Worm (Caenorhabditis elegans) whole organism, L4 larva: ENCODE measurements around the gene dnj-22.

Experiments
- D1046.2 ChIP-seq: fragments of 200-800 bp; sonication (Bioruptor generic); IDR thresholded peaks from 2 replicates; pipeline ENCODE4 v1.3.6; 2022; ENCODE audit warnings: missing genetic modification characterization, missing compliant biosample characterization
- F37D6.2 ChIP-seq: sonication (generic microtip); optimal IDR thresholded peaks from 2 replicates; lab custom pipeline; 2016; ENCODE audit warnings: mild to moderate bottlenecking, missing genetic modification characterization, missing compliant biosample characterization
- F49E8.2 ChIP-seq: sonication (generic microtip); optimal IDR thresholded peaks from 2 replicates; lab custom pipeline; 2016; ENCODE audit warnings: missing compliant biosample characterization, mild to moderate bottlenecking, missing genetic modification characterization, borderline replicate concordance
- T20F7.1 ChIP-seq: fragments of 200-800 bp; sonication (Bioruptor generic); optimal IDR thresholded peaks from 2 replicates; lab custom pipeline; 2018; ENCODE audit warnings: mild to moderate bottlenecking, missing genetic modification characterization, missing compliant biosample characterization
- Y105C5A.15 ChIP-seq: fragments of 200-800 bp; sonication (Bioruptor generic); IDR thresholded peaks from 2 replicates; pipeline ENCODE4 v1.3.6; 2022; ENCODE audit warnings: missing genetic modification characterization, missing compliant biosample characterization
- Y48G9A.11 ChIP-seq: fragments of 200-800 bp; sonication (Bioruptor generic); IDR thresholded peaks from 2 replicates; pipeline ENCODE4 v1.3.6; 2022; ENCODE audit warnings: missing genetic modification reagents, missing genetic modification characterization, missing compliant biosample characterization
- Y75B8A.6 ChIP-seq: fragments of 200-800 bp; sonication (Bioruptor generic); IDR thresholded peaks from 2 replicates; pipeline ENCODE4 v1.3.6; 2022; ENCODE audit warnings: missing genetic modification reagents, missing genetic modification characterization, missing compliant biosample characterization
- aha-1 ChIP-seq: fragments of 150-350 bp; peaks from one replicate; lab custom pipeline; 2014; ENCODE audit warnings: missing biosample characterization, missing genetic modification characterization
- arid-1 ChIP-seq: fragments of 200-800 bp; sonication (Bioruptor generic); conservative IDR thresholded peaks from 2 replicates; pipeline ENCODE4 v1.3.6; 2022; ENCODE audit warnings: missing genetic modification reagents, missing genetic modification characterization, missing compliant biosample characterization
- attf-4 ChIP-seq: sonication (generic microtip); optimal IDR thresholded peaks from 3 replicates; lab custom pipeline; 2017; ENCODE audit warnings: missing biosample characterization, missing genetic modification characterization
- ceh-20 ChIP-seq: fragments of 200-800 bp; sonication (Bioruptor generic); IDR thresholded peaks from 2 replicates; pipeline ENCODE4 v1.3.6; 2022; ENCODE audit warnings: missing genetic modification reagents, missing genetic modification characterization, missing compliant biosample characterization
- ceh-28 ChIP-seq: fragments of 150-350 bp; optimal IDR thresholded peaks from 2 replicates; lab custom pipeline; 2014; ENCODE audit warnings: missing biosample characterization, missing genetic modification reagents, missing genetic modification characterization
- ceh-32 ChIP-seq: sonication (generic microtip); optimal IDR thresholded peaks from 2 replicates; lab custom pipeline; 2016; ENCODE audit warnings: mild to moderate bottlenecking, missing genetic modification characterization, missing compliant biosample characterization; ENCODE audit not compliant: poor library complexity
- ceh-44 ChIP-seq: fragments of 200-800 bp; sonication (Bioruptor generic); IDR thresholded peaks from 2 replicates; pipeline ENCODE4 v1.3.6; 2022; ENCODE audit warnings: missing genetic modification reagents, missing genetic modification characterization, missing compliant biosample characterization
- ceh-82 ChIP-seq: sonication (generic microtip); optimal IDR thresholded peaks from 2 replicates; lab custom pipeline; 2017; ENCODE audit warnings: missing biosample characterization, missing genetic modification characterization
- cey-2 ChIP-seq: sonication (generic microtip); optimal IDR thresholded peaks from 3 replicates; lab custom pipeline; 2017; ENCODE audit warnings: missing genetic modification characterization, mild to moderate bottlenecking, missing compliant biosample characterization, antibody characterized with exemption, borderline replicate concordance; ENCODE audit not compliant: insufficient read depth
- daf-16 ChIP-seq, 3 experiments: sonication (generic microtip); optimal IDR thresholded peaks; 2 replicates each; lab custom pipeline; 2016 to 2017; ENCODE audit warnings: missing genetic modification characterization in 3 of 3, missing genetic modification reagents in 3 of 3, mild to moderate bottlenecking in 2 of 3, missing compliant biosample characterization in 2 of 3, missing biosample characterization in 1 of 3, moderate library complexity in 1 of 3
- daf-8 ChIP-seq: fragments of 200-800 bp; sonication (Bioruptor generic); IDR thresholded peaks from 2 replicates; pipeline ENCODE4 v1.3.6; 2022; ENCODE audit warnings: missing genetic modification characterization, missing compliant biosample characterization
- dmd-6 ChIP-seq: fragments of 200-800 bp; sonication (Bioruptor generic); IDR thresholded peaks from 2 replicates; pipeline ENCODE4 v1.3.6; 2022; ENCODE audit warnings: missing genetic modification reagents, missing genetic modification characterization, missing compliant biosample characterization
- dve-1 ChIP-seq: sonication (generic microtip); optimal IDR thresholded peaks from 2 replicates; lab custom pipeline; 2017; ENCODE audit warnings: antibody characterized with exemption, mild to moderate bottlenecking, missing genetic modification characterization, missing compliant biosample characterization; ENCODE audit not compliant: insufficient read depth
- hlh-11 ChIP-seq: fragments of 200-800 bp; sonication (Bioruptor generic); optimal IDR thresholded peaks from 2 replicates; lab custom pipeline; 2018; ENCODE audit warnings: mild to moderate bottlenecking, missing genetic modification characterization, missing compliant biosample characterization
- hlh-30 ChIP-seq: sonication (generic microtip); optimal IDR thresholded peaks from 2 replicates; lab custom pipeline; 2017; ENCODE audit warnings: antibody characterized with exemption, mild to moderate bottlenecking, missing genetic modification characterization, missing compliant biosample characterization; ENCODE audit not compliant: insufficient read depth
- lin-39 ChIP-seq: fragments of 150-350 bp; optimal IDR thresholded peaks from 2 replicates; lab custom pipeline; 2014; ENCODE audit warnings: missing biosample characterization, missing genetic modification reagents, missing genetic modification characterization
- lsy-2 ChIP-seq, 2 experiments: fragments of 150-350 bp in 1 of 2; sonication (generic microtip) in 1 of 2; optimal IDR thresholded peaks; 2 replicates each; lab custom pipeline; 2014 to 2017; ENCODE audit warnings: missing biosample characterization in 2 of 2, missing genetic modification characterization in 2 of 2
- mdl-1 ChIP-seq, 2 experiments: fragments of 150-350 bp in 1 of 2; sonication (generic microtip) in 1 of 2; optimal IDR thresholded peaks; 2 replicates each; lab custom pipeline; 2014 to 2017; ENCODE audit warnings: missing biosample characterization in 2 of 2, missing genetic modification characterization in 2 of 2
- mdt-29 ChIP-seq: fragments of 200-800 bp; sonication (Bioruptor generic); IDR thresholded peaks from 2 replicates; pipeline ENCODE4 v1.3.6; 2022; ENCODE audit warnings: missing genetic modification reagents, missing genetic modification characterization, missing compliant biosample characterization
- mxl-2 ChIP-seq: fragments of 200-800 bp; sonication (Bioruptor generic); conservative IDR thresholded peaks from 2 replicates; pipeline ENCODE4 v1.3.6; 2022; ENCODE audit warnings: missing genetic modification reagents, missing genetic modification characterization, missing compliant biosample characterization
- nhr-102 ChIP-seq: sonication (generic microtip); optimal IDR thresholded peaks from 2 replicates; lab custom pipeline; 2016; ENCODE audit warnings: mild to moderate bottlenecking, missing genetic modification characterization, moderate library complexity, missing compliant biosample characterization
- nhr-111 ChIP-seq: fragments of 200-800 bp; sonication (Bioruptor generic); optimal IDR thresholded peaks from 2 replicates; lab custom pipeline; 2018; ENCODE audit warnings: mild to moderate bottlenecking, missing genetic modification characterization, missing compliant biosample characterization
- nhr-25 ChIP-seq: sonication (generic microtip); optimal IDR thresholded peaks from 2 replicates; lab custom pipeline; 2017; ENCODE audit warnings: missing genetic modification characterization, mild to moderate bottlenecking, missing compliant biosample characterization, antibody characterized with exemption, moderate library complexity, borderline replicate concordance; ENCODE audit not compliant: insufficient read depth
- nhr-28 ChIP-seq: fragments of 150-350 bp; optimal IDR thresholded peaks from 2 replicates; lab custom pipeline; 2014; ENCODE audit warnings: missing biosample characterization, missing genetic modification characterization
- nhr-42 ChIP-seq: fragments of 200-800 bp; sonication (Bioruptor generic); IDR thresholded peaks from 2 replicates; pipeline ENCODE4 v1.3.6; 2022; ENCODE audit warnings: missing genetic modification characterization, missing compliant biosample characterization
- nhr-77 ChIP-seq: fragments of 150-350 bp; optimal IDR thresholded peaks from 2 replicates; lab custom pipeline; 2014; ENCODE audit warnings: missing biosample characterization, missing genetic modification characterization
- pha-4 ChIP-seq, 2 experiments: fragments of 150-350 bp in 1 of 2; fragments of 200-800 bp in 1 of 2; sonication (Bioruptor generic) in 1 of 2; IDR thresholded peaks in 1 of 2; optimal IDR thresholded peaks in 1 of 2; 2 replicates each; pipeline versions ENCODE4 v1.3.6 to Lab custom; 2014 to 2022; ENCODE audit warnings: missing genetic modification characterization in 2 of 2, missing genetic modification reagents in 2 of 2, missing biosample characterization in 1 of 2, missing compliant biosample characterization in 1 of 2
- php-3 ChIP-seq: fragments of 200-800 bp; sonication (Bioruptor generic); IDR thresholded peaks from 2 replicates; pipeline ENCODE4 v1.3.6; 2022; ENCODE audit warnings: missing genetic modification reagents, missing genetic modification characterization, missing compliant biosample characterization
- pqm-1 ChIP-seq: sonication (generic microtip); optimal IDR thresholded peaks from 2 replicates; lab custom pipeline; 2017; ENCODE audit warnings: missing biosample characterization, missing genetic modification characterization
- sdz-12 ChIP-seq: fragments of 200-800 bp; sonication (Bioruptor generic); optimal IDR thresholded peaks from 2 replicates; lab custom pipeline; 2018; ENCODE audit warnings: mild to moderate bottlenecking, missing genetic modification characterization, missing compliant biosample characterization
- snpc-1.2 ChIP-seq: fragments of 200-800 bp; sonication (Bioruptor generic); IDR thresholded peaks from 2 replicates; pipeline ENCODE4 v1.3.6; 2022; ENCODE audit warnings: missing genetic modification reagents, missing genetic modification characterization, missing compliant biosample characterization
- tra-1 ChIP-seq: fragments of 200-800 bp; sonication (Bioruptor generic); IDR thresholded peaks from 2 replicates; pipeline ENCODE4 v1.3.6; 2022; ENCODE audit warnings: missing genetic modification reagents, missing genetic modification characterization, missing compliant biosample characterization
- unc-39 ChIP-seq: sonication (generic microtip); optimal IDR thresholded peaks from 2 replicates; lab custom pipeline; 2017; ENCODE audit warnings: missing biosample characterization, missing genetic modification characterization
- unc-62 ChIP-seq, 3 experiments: fragments of 150-350 bp in 1 of 3; sonication (generic microtip); optimal IDR thresholded peaks in 2 of 3; peaks in 1 of 3; 1 replicate in 1 of 3; 2 replicates in 2 of 3; lab custom pipeline; 2014 to 2017; ENCODE audit warnings: missing biosample characterization in 3 of 3, missing genetic modification characterization in 3 of 3, missing genetic modification reagents in 3 of 3, missing genotype in 1 of 3
- zfp-3 ChIP-seq: fragments of 200-800 bp; sonication (Bioruptor generic); conservative IDR thresholded peaks from 2 replicates; pipeline ENCODE4 v1.3.6; 2022; ENCODE audit warnings: missing genetic modification reagents, missing genetic modification characterization, missing compliant biosample characterization

Gene dnj-22

DNA sequence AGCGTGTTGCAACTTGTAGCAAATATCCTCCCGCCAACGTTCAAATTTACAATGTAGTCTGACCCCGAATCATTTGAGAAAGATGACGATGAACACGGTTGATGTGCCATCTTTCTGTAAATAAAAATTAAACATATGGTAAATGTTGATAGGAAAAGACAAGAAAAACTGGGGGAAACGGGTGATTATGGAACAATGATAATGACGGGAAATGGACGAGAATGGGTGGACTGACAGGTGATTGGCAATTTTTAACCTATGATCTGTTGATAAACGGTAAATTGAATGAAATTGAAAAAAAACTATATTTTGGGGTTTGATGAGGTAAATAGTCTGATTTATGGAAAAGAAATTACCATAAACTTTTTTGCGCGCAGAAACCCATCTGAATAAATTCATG is 1.6 kb downstream of the dnj-22 start, which contains the start of gene T23B12.6 (continued):
- TF ChIP-seq Y105C5A.15 (GFP tag; lab: Robert Waterston, UW) (no peak), dmd-6 (GFP tag; lab: Robert Waterston, UW) (peak; percentile 88), daf-8 (GFP tag; lab: Robert Waterston, UW) (no peak), unc-39 (tag; lab: Kevin White, UChicago) (no peak), nhr-42 (GFP tag; lab: Robert Waterston, UW) (no peak), ceh-28 (no peak), Y75B8A.6 (no peak), Y48G9A.11 (no peak), attf-4 (no peak), pqm-1 (peak; percentile 37), F37D6.2 (tag; lab: Kevin White, UChicago) (no peak), zfp-3 (no peak), mdt-29 (no peak), sdz-12 (GFP tag; lab: Kevin White, UChicago) (no peak), T20F7.1 (GFP tag; lab: Kevin White, UChicago) (no peak)
- TF ChIP-seq, all 104 proteins: peak for 9

DNA sequence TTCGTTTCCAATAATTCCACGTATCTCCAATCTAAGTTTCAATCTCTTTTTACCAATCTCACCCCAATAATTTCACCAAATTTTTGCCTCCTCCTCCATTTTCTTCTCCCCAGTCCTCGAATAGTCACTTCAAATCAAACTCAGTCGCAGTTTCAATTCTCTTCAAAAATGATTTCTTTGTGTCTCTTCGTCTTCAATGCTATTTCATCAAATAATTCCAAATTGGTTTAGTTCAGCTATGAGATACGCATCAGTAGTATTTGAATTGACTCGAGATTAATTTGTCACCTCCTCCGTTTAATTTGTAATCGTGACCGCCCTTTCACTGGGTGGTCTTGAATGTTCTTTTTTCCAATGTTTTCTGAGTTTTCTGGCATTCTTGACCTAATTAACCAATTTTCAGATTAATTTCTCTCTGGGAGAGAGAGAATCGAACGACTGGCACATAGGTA is 6.9 kb downstream of the dnj-22 start, which contains the start of gene T23B12.11:
Gene T23B12.11, plus strand, starts transcription at position 402 of the 452 bp plus-strand sequence.
- TF ChIP-seq F49E8.2 (tag; lab: Kevin White, UChicago): no peak
- TF ChIP-seq ceh-82 (tag; lab: Kevin White, UChicago): no peak
- TF ChIP-seq pha-4 (GFP tag; IDR thresholded peaks at IDR 0.05; lab: Robert Waterston, UW): no peak
- TF ChIP-seq pha-4 (tag; optimal IDR thresholded peaks at IDR 0.05; lab: Kevin White, UChicago): no peak
- no peak for TF ChIP-seq hlh-30 (tag; lab: Kevin White, UChicago)
- TF ChIP-seq nhr-102: no peak
- no peak for TF ChIP-seq Y75B8A.6
- TF ChIP-seq hlh-11 (tag; lab: Kevin White, UChicago): no peak
- no peak for TF ChIP-seq arid-1 (GFP tag; lab: Robert Waterston, UW)
- no peak for TF ChIP-seq php-3 (GFP tag; lab: Robert Waterston, UW)
- no peak for TF ChIP-seq ceh-44 (GFP tag; lab: Robert Waterston, UW)
- no peak for TF ChIP-seq nhr-77 (tag; lab: Kevin White, UChicago)
- no peak for TF ChIP-seq daf-16 (GFP tag; optimal IDR thresholded peaks at IDR 0.05; lab: Kevin White, UChicago)
- no peak for TF ChIP-seq daf-16 (tag; optimal IDR thresholded peaks at IDR 0.05; lab: Kevin White, UChicago)
- TF ChIP-seq lin-39 (tag; lab: Kevin White, UChicago): no peak
- no peak for TF ChIP-seq mxl-2 (GFP tag; lab: Robert Waterston, UW)
- no peak for TF ChIP-seq D1046.2 (GFP tag; lab: Robert Waterston, UW)
- TF ChIP-seq T20F7.1 (GFP tag; lab: Kevin White, UChicago): no peak
- no peak for TF ChIP-seq sdz-12 (GFP tag; lab: Kevin White, UChicago)

DNA sequence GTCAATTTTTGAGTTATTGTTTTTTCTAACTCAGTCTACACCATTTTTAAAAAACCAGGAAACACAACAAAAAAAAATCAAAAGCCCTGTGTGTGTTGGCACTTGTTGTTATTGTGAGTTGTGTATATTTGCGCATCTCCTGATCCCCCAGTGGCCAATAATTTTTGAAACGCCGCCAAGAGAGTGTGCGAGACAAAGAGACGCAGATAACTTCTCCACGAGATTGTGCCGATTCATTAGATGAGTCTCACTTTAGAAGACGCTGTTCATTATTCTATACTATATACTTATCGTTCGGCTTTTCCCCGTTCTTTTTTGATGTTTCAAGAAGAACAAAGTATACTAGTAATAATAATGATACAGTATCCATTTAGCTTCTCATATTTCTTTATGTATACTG is 11.2 kb downstream of the dnj-22 start:
- TF ChIP-seq unc-62 (GFP tag; optimal IDR thresholded peaks at IDR 0.05 in 1 of 2; lab: Kevin White, UChicago) (peak in 1 of 2 experiments; percentile 74), unc-62 (tag; optimal IDR thresholded peaks at IDR 0.05; lab: Kevin White, UChicago) (no peak), nhr-111 (GFP tag; lab: Kevin White, UChicago) (no peak)
- TF ChIP-seq, all 104 proteins: peak for 1

DNA sequence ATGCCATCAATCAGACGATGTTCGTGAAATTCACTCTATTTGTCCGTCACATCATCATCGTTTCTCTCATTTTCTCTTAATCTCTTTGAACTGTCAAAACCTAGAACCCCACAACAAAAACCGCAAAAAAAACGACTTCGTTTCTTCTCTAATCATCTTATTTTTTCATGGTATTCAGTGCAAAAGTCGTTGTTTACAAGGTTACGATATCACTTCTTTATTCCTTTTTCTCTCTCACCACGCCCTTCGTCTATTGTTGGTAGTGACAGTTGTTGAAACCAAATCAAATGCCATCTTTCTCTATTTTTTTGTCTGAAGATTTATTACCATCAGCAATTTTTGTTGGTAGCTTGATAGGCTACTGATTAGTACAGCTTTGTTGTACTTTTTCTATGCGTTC is 12.7 kb downstream of the dnj-22 start:
- TF ChIP-seq nhr-25 (tag; lab: Kevin White, UChicago) (peak; percentile 27), tra-1 (GFP tag; lab: Robert Waterston, UW) (0 out of 2 replicates have a peak, but pooled peaks have one; percentile 31), aha-1 (tag; lab: Kevin White, UChicago) (peak; percentile 98), unc-62 (GFP tag; optimal IDR thresholded peaks at IDR 0.05 in 1 of 2; lab: Kevin White, UChicago) (peak in 1 of 2 experiments; percentile 99), unc-62 (tag; optimal IDR thresholded peaks at IDR 0.05; lab: Kevin White, UChicago) (no peak), cey-2 (tag; lab: Kevin White, UChicago) (peak; percentile 39), ceh-32 (tag; lab: Kevin White, UChicago) (no peak), nhr-77 (tag; lab: Kevin White, UChicago) (no peak), mdl-1 (tag; optimal IDR thresholded peaks at IDR 0.05; lab: Kevin White, UChicago) (peak in 1 of 2 experiments; percentile 42), dmd-6 (GFP tag; lab: Robert Waterston, UW) (peak; percentile 33), lsy-2 (tag; optimal IDR thresholded peaks at IDR 0.05; lab: Kevin White, UChicago) (no peak), nhr-28 (tag; lab: Kevin White, UChicago) (peak; percentile 67), snpc-1.2 (GFP tag; lab: Robert Waterston, UW) (no peak), pqm-1 (no peak), ceh-20 (GFP tag; lab: Robert Waterston, UW) (0 out of 2 replicates have a peak, but pooled peaks have one; percentile 47), dve-1 (peak; percentile 51)
